Worm (Caenorhabditis elegans): ENCODE measurements around the gene M163.10.
A peak's percentile ranks its signal among the peaks of the same experiment; 100 is the strongest.

The M163.10 gene

ce11 chrX:14424673-14425072 lies 46.1 kb upstream of the M163.10 start, which contains the start of gene F23D12.11:
TSS of gene F23D12.11 (minus strand) at chrX:14424751.
- TF ChIP-seq rec-8 (tag; optimal IDR thresholded peaks at IDR 0.05) (no peak), dpff-1 (tag; optimal IDR thresholded peaks at IDR 0.05) (no peak), F57A8.1 (GFP tag; optimal IDR thresholded peaks at IDR 0.05) (no peak), sdz-38 (tag; optimal IDR thresholded peaks at IDR 0.05) (no peak), bed-2 (GFP tag; IDR thresholded peaks at IDR 0.05) (no peak), F22D6.2 (tag; optimal IDR thresholded peaks at IDR 0.05) (no peak), C06A6.2 (GFP tag; conservative IDR thresholded peaks at IDR 0.05) (no peak), chd-7 (tag; optimal IDR thresholded peaks at IDR 0.05) (no peak), mcd-1 (GFP tag; IDR thresholded peaks at IDR 0.05) (no peak), lin-26 (GFP tag; IDR thresholded peaks at IDR 0.05) (no peak), him-1 (tag; optimal IDR thresholded peaks at IDR 0.05) (no peak), D2030.7 (GFP tag; IDR thresholded peaks at IDR 0.05) (no peak), F37B4.10 (GFP tag; IDR thresholded peaks at IDR 0.05) (no peak), ets-4 (GFP tag; optimal IDR thresholded peaks at IDR 0.05) (no peak), F52B5.7 (tag; optimal IDR thresholded peaks at IDR 0.05) (no peak), cebp-2 (GFP tag; IDR thresholded peaks at IDR 0.05) (no peak), cebp-1 (GFP tag; IDR thresholded peaks at IDR 0.05) (no peak), cebp-1 (tag; optimal IDR thresholded peaks at IDR 0.05) (no peak), nhr-27 (tag; optimal IDR thresholded peaks at IDR 0.05) (no peak), F39B2.1 (GFP tag; IDR thresholded peaks at IDR 0.05) (no peak), snpc-1.1 (tag; optimal IDR thresholded peaks at IDR 0.05; ENCODE audit: insufficient read depth) (no peak)

ce11 chrX:14428052-14428451 lies 42.7 kb upstream of the M163.10 start, which contains the start of gene F23D12.1:
TSS of gene F23D12.1 (minus strand) at chrX:14428152.
- no peak for TF ChIP-seq ceh-100 (GFP tag; IDR thresholded peaks at IDR 0.05)
- TF ChIP-seq Y79H2A.3 (GFP tag; conservative IDR thresholded peaks at IDR 0.05): no peak
- TF ChIP-seq ceh-79 (tag; optimal IDR thresholded peaks at IDR 0.05): no peak
- no peak for TF ChIP-seq repo-1 (tag; optimal IDR thresholded peaks at IDR 0.05)
- no peak for TF ChIP-seq nhr-120 (GFP tag; IDR thresholded peaks at IDR 0.05)
- no peak for TF ChIP-seq aptf-3 (GFP tag; IDR thresholded peaks at IDR 0.05)
- no peak for TF ChIP-seq nhr-27 (tag; optimal IDR thresholded peaks at IDR 0.05)
- TF ChIP-seq F23B12.7 (tag; optimal IDR thresholded peaks at IDR 0.05; ENCODE audit: insufficient read depth): no peak
- no peak for TF ChIP-seq lin-26 (GFP tag; IDR thresholded peaks at IDR 0.05)
- TF ChIP-seq unc-130 (GFP tag; optimal IDR thresholded peaks at IDR 0.05): no peak
- no peak for TF ChIP-seq attf-6 (GFP tag; IDR thresholded peaks at IDR 0.05)
- no peak for TF ChIP-seq chd-7 (tag; optimal IDR thresholded peaks at IDR 0.05)
- no peak for TF ChIP-seq tbp1 (GFP tag; optimal IDR thresholded peaks at IDR 0.05)
- TF ChIP-seq ets-4 (GFP tag; optimal IDR thresholded peaks at IDR 0.05): no peak

- TF ChIP-seq aptf-2 (GFP tag; conservative IDR thresholded peaks at IDR 0.05): no peak
- TF ChIP-seq Y67H2A.10 (GFP tag; conservative IDR thresholded peaks at IDR 0.05): no peak
- no peak for TF ChIP-seq D2030.7 (GFP tag; IDR thresholded peaks at IDR 0.05)
- no peak for TF ChIP-seq lir-1 (GFP tag; conservative IDR thresholded peaks at IDR 0.05)
- TF ChIP-seq madf-3 (GFP tag; IDR thresholded peaks at IDR 0.05): no peak
Measured at ce11 chrX:14430436-14430835, 40.4 kb upstream of the M163.10 start.

DNA sequence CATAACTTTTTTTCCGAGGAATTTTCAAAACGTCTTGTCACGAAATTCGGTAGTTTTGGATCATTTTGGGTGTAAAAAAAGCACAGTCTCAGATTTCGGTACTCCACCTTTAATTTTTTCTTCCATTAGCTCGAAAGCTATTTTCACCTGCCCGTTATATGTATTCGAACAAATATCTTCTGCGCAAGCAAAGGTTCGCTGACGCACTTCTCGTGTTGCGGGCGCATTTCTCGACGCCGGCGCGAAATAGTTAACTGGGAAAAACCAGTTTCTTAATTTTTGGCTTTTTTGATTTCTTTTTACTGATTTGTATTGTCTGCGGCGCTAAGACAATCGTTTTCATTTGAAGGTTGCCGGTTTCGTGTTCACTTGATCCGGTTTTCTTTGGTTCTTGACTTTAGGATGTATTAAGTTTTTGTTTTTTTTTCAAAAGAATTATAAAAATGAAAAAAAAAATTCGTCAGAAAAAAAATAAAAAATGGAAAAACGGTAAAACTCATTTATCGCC lies 35.1 kb upstream of the M163.10 start:
- TF ChIP-seq ztf-18 (tag; optimal IDR thresholded peaks at IDR 0.05): peak; percentile 65
- TF ChIP-seq ceh-40 (GFP tag; IDR thresholded peaks at IDR 0.05): no peak

All from whole organism, young adult.